Worm (Caenorhabditis elegans): Measurements from ENCODE around the gene F45H10.2.

Gene F45H10.2

ce11 chrII:13529131-13529530 lies 36.3 kb upstream of the F45H10.2 start:
- TF ChIP-seq fos-1 (tag; optimal IDR thresholded peaks at IDR 0.05) (no peak), elt-3 (tag; optimal IDR thresholded peaks at IDR 0.05) (no peak), nhr-10 (tag; optimal IDR thresholded peaks at IDR 0.05) (no peak), sma-3 (GFP tag; optimal IDR thresholded peaks at IDR 0.05) (no peak), aly-2 (tag; optimal IDR thresholded peaks at IDR 0.05) (no peak), gmeb-1 (tag; optimal IDR thresholded peaks at IDR 0.05) (no peak), sma-9 (GFP tag; optimal IDR thresholded peaks at IDR 0.05) (no peak), sma-9 (tag; optimal IDR thresholded peaks at IDR 0.05) (no peak), lin-39 (tag; optimal IDR thresholded peaks at IDR 0.05) (no peak), sem-4 (tag; optimal IDR thresholded peaks at IDR 0.05) (no peak), nhr-21 (tag; optimal IDR thresholded peaks at IDR 0.05) (no peak), crh-2 (tag; optimal IDR thresholded peaks at IDR 0.05) (no peak), nhr-237 (tag; optimal IDR thresholded peaks at IDR 0.05) (no peak), nhr-129 (tag; optimal IDR thresholded peaks at IDR 0.05) (no peak), Y55F3AM.14 (GFP tag; optimal IDR thresholded peaks at IDR 0.05) (no peak), mbf-1 (tag; optimal IDR thresholded peaks at IDR 0.05) (no peak), nhr-12 (tag; optimal IDR thresholded peaks at IDR 0.05) (no peak), ztf-11 (tag; optimal IDR thresholded peaks at IDR 0.05) (no peak), R02D3.7 (tag; optimal IDR thresholded peaks at IDR 0.05) (no peak), nhr-23 (tag; optimal IDR thresholded peaks at IDR 0.05) (no peak)

- TF ChIP-seq snpc-4 (tag; optimal IDR thresholded peaks at IDR 0.05) (peak; percentile 90), sma-3 (GFP tag; optimal IDR thresholded peaks at IDR 0.05) (peak; percentile 9), nhr-12 (tag; optimal IDR thresholded peaks at IDR 0.05) (no peak)
These were observed 29.1 kb upstream of the F45H10.2 start for ce11 chrII:13521977-13522404.

- TF ChIP-seq lin-13 (GFP tag; optimal IDR thresholded peaks at IDR 0.05): no peak
- peak; percentile 17 for TF ChIP-seq unc-55 (GFP tag; optimal IDR thresholded peaks at IDR 0.05)
- no peak for TF ChIP-seq ceh-82 (tag; optimal IDR thresholded peaks at IDR 0.05)
- peak; percentile 91 for TF ChIP-seq snpc-4 (tag; optimal IDR thresholded peaks at IDR 0.05)
These were observed 28.4 kb upstream of the F45H10.2 start for ce11 chrII:13521179-13521616.

ce11 chrII:13517600-13517999 lies 24.8 kb upstream of the F45H10.2 start, which contains the start of gene sre-45:
Gene sre-45 (plus strand): TSS chrII:13517900.
- TF ChIP-seq ama-1 (optimal IDR thresholded peaks at IDR 0.05) (no peak), fos-1 (tag; optimal IDR thresholded peaks at IDR 0.05) (no peak), mab-5 (tag; optimal IDR thresholded peaks at IDR 0.05) (no peak), blmp-1 (tag; optimal IDR thresholded peaks at IDR 0.05; ENCODE audit: insufficient read depth) (no peak), mdl-1 (tag; optimal IDR thresholded peaks at IDR 0.05) (no peak), nhr-25 (tag; optimal IDR thresholded peaks at IDR 0.05) (no peak)

ce11 chrII:13515813-13516212 lies 23.0 kb upstream of the F45H10.2 start:
- no peak for TF ChIP-seq F13H6.1 (tag; optimal IDR thresholded peaks at IDR 0.05)
- TF ChIP-seq sma-3 (GFP tag; optimal IDR thresholded peaks at IDR 0.05): no peak
- no peak for TF ChIP-seq nhr-6 (tag; optimal IDR thresholded peaks at IDR 0.05)
- TF ChIP-seq skn-1 (tag; optimal IDR thresholded peaks at IDR 0.05): no peak
- no peak for TF ChIP-seq nhr-21 (tag; optimal IDR thresholded peaks at IDR 0.05)
- no peak for TF ChIP-seq alr-1 (tag; optimal IDR thresholded peaks at IDR 0.05)
- TF ChIP-seq lin-11 (tag; optimal IDR thresholded peaks at IDR 0.05): no peak
- TF ChIP-seq unc-39 (tag; optimal IDR thresholded peaks at IDR 0.05): no peak
- no peak for TF ChIP-seq ztf-1 (GFP tag; conservative IDR thresholded peaks at IDR 0.05)
- no peak for TF ChIP-seq aly-2 (tag; optimal IDR thresholded peaks at IDR 0.05)
- no peak for TF ChIP-seq lsy-2 (tag; optimal IDR thresholded peaks at IDR 0.05)
- no peak for TF ChIP-seq elt-3 (tag; optimal IDR thresholded peaks at IDR 0.05)
- no peak for TF ChIP-seq nhr-25 (tag; optimal IDR thresholded peaks at IDR 0.05)
- no peak for TF ChIP-seq sma-9 (GFP tag; optimal IDR thresholded peaks at IDR 0.05)
- TF ChIP-seq sma-9 (tag; optimal IDR thresholded peaks at IDR 0.05): no peak

Data from whole organism, L2 larva.